Worm (Caenorhabditis elegans): Measurements from ENCODE around the gene C30A5.10.

- TF ChIP-seq ZK337.2 (GFP tag; IDR thresholded peaks at IDR 0.05) (no peak), saeg-2 (GFP tag; IDR thresholded peaks at IDR 0.05) (no peak), nhr-25 (tag; optimal IDR thresholded peaks at IDR 0.05; ENCODE audit: borderline replicate concordance, insufficient read depth) (no peak), spr-3 (GFP tag; optimal IDR thresholded peaks at IDR 0.05) (no peak), hlh-30 (tag; optimal IDR thresholded peaks at IDR 0.05; ENCODE audit: insufficient read depth) (no peak), lir-3 (tag; optimal IDR thresholded peaks at IDR 0.05) (no peak), unc-130 (GFP tag; optimal IDR thresholded peaks at IDR 0.05) (no peak), snpc-4 (tag; optimal IDR thresholded peaks at IDR 0.05) (no peak)
Measured at ce11 chrIII:8232634-8233033, 23.0 kb upstream of the C30A5.10 start, which contains the start of gene henn-1.

All from whole organism, L4 larva.